Fruit fly (Drosophila melanogaster) whole organism, wandering third instar larva: ENCODE results near the gene Jhbp4.

Experiments used
- HLH106 ChIP-seq: fragments of 200-800 bp; optimal IDR thresholded peaks from 3 replicates; lab custom pipeline; 2019; ENCODE audit warnings: missing biosample characterization, mild to moderate bottlenecking, missing genetic modification characterization, moderate library complexity
- OdsH ChIP-seq: fragments of 200-800 bp; sonication (Bioruptor generic); optimal IDR thresholded peaks from 2 replicates; lab custom pipeline; 2016; ENCODE audit warnings: missing biosample characterization, mild to moderate bottlenecking, missing genetic modification characterization
- dsf ChIP-seq: sonication (Bioruptor generic); optimal IDR thresholded peaks from 2 replicates; lab custom pipeline; 2016; ENCODE audit warnings: missing biosample characterization, missing genetic modification characterization, borderline replicate concordance
- foxo ChIP-seq, 2 experiments: fragments of 200-800 bp; sonication (Bioruptor generic); optimal IDR thresholded peaks; 2 replicates in 1 of 2; 3 replicates in 1 of 2; lab custom pipeline; 2016 to 2017; ENCODE audit warnings: missing biosample characterization in 2 of 2, missing genetic modification characterization in 2 of 2
- fru ChIP-seq: fragments of 200-800 bp; sonication (Bioruptor generic); optimal IDR thresholded peaks from 3 replicates; lab custom pipeline; 2016; ENCODE audit warnings: missing biosample characterization, mild to moderate bottlenecking, missing genetic modification characterization
- h ChIP-seq: fragments of 200-800 bp; sonication (Bioruptor generic); optimal IDR thresholded peaks from 3 replicates; lab custom pipeline; 2016; ENCODE audit warnings: missing biosample characterization, mild to moderate bottlenecking, missing genetic modification characterization
- lola ChIP-seq: fragments of >200 bp; optimal IDR thresholded peaks from 2 replicates; lab custom pipeline; 2017; ENCODE audit warnings: missing biosample characterization, missing genetic modification characterization
- pan ChIP-seq: fragments of >200 bp; optimal IDR thresholded peaks from 2 replicates; lab custom pipeline; 2017
- psq ChIP-seq: fragments of 200-800 bp; sonication (Bioruptor generic); optimal IDR thresholded peaks from 3 replicates; lab custom pipeline; 2017; ENCODE audit warnings: missing biosample characterization, mild to moderate bottlenecking, missing genetic modification characterization, moderate library complexity
- sage ChIP-seq: fragments of 200-800 bp; sonication (Bioruptor generic); optimal IDR thresholded peaks from 2 replicates; lab custom pipeline; 2016; ENCODE audit warnings: missing biosample characterization, mild to moderate bottlenecking, missing genetic modification characterization

DNA sequence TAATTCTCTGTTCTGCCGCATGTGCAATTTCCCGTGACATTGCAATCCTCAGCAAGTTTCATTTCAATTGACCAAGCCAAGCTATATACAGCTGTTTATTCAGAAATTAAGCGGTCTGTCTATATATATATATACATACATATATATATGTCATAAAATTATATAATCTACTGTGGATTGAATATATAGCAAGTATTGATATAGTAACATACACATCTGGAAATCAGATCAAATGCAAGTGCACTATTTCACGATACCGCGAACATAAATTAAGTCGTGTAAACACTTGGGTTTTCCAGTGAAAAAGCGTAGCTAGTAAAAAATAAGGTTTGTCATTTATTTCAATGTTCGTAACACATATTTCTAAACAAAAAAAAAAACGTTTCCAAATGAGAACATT, 2.7 kb downstream of the Jhbp4 start, which contains the start of gene Jhbp5:
- TF ChIP-seq lola (no peak), psq (GFP tag; lab: Kevin White, UChicago) (no peak), fru (GFP tag; lab: Kevin White, UChicago) (no peak), foxo (GFP tag; optimal IDR thresholded peaks at IDR 0.05; lab: Kevin White, UChicago) (no peak), OdsH (GFP tag; lab: Kevin White, UChicago) (no peak), h (GFP tag; lab: Kevin White, UChicago) (no peak), HLH106 (no peak), pan (lab: Kevin White, UChicago) (no peak), sage (no peak), dsf (no peak)
